Fruit fly (Drosophila melanogaster): ENCODE results near the gene Ype.

The Ype gene

dm6 chrX:13337454-13337853, 49.8 kb downstream of the Ype start, which contains the start of gene RpS15Aa (continued):
- TF ChIP-seq CG14014 (GFP tag; IDR thresholded peaks at IDR 0.05) (peak; percentile 82), Vsx1 (GFP tag; optimal IDR thresholded peaks at IDR 0.05) (peak; percentile 54), CG2129 (GFP tag; IDR thresholded peaks at IDR 0.05; ENCODE audit: partially characterized antibody) (0 out of 2 replicates have a peak, but pooled peaks have one; percentile 18), D (optimal IDR thresholded peaks at IDR 0.05) (no peak), D (GFP tag; optimal IDR thresholded peaks at IDR 0.05) (peak; percentile 48), CG18764 (GFP tag; optimal IDR thresholded peaks at IDR 0.05) (peak; percentile 50), jing (GFP tag; optimal IDR thresholded peaks at IDR 0.05) (no peak), CG4730 (GFP tag; IDR thresholded peaks at IDR 0.05) (peak; percentile 53), CG13424 (tag; optimal IDR thresholded peaks at IDR 0.05) (peak; percentile 37), Oaz (GFP tag; IDR thresholded peaks at IDR 0.05) (peak; percentile 54), fru (optimal IDR thresholded peaks at IDR 0.05) (no peak), CG11085 (GFP tag; IDR thresholded peaks at IDR 0.05) (peak; percentile 87), Ssrp (tag; optimal IDR thresholded peaks at IDR 0.05) (peak; percentile 22), CG10654 (GFP tag; optimal IDR thresholded peaks at IDR 0.05) (peak; percentile 68), Adf1 (GFP tag; IDR thresholded peaks at IDR 0.05) (peak; percentile 39), CG4404 (GFP tag; IDR thresholded peaks at IDR 0.05) (0 out of 2 replicates have a peak, but pooled peaks have one; percentile 21), psq (GFP tag; optimal IDR thresholded peaks at IDR 0.05) (peak; percentile 7), CG17361 (GFP tag; IDR thresholded peaks at IDR 0.05) (peak; percentile 54; the same call in 1 of the 3 replicates), Dfd (GFP tag; optimal IDR thresholded peaks at IDR 0.05) (no peak), CG18476 (GFP tag; optimal IDR thresholded peaks at IDR 0.05) (no peak), Fer2 (tag; optimal IDR thresholded peaks at IDR 0.05) (peak; percentile 63), cg (GFP tag; optimal IDR thresholded peaks at IDR 0.05) (no peak), CG6813 (GFP tag; optimal IDR thresholded peaks at IDR 0.05) (peak; percentile 86), dati (GFP tag; IDR thresholded peaks at IDR 0.05) (0 out of 2 replicates have a peak, but pooled peaks have one; percentile 39), ttk (GFP tag; IDR thresholded peaks at IDR 0.05) (peak; percentile 78), cas (GFP tag; IDR thresholded peaks at IDR 0.05) (no peak), Bgb (GFP tag; IDR thresholded peaks at IDR 0.05; ENCODE audit: partially characterized antibody) (peak; percentile 67), Hmr (GFP tag; optimal IDR thresholded peaks at IDR 0.05) (peak; percentile 84), vvl (GFP tag; IDR thresholded peaks at IDR 0.05) (peak; percentile 91), CG4617 (GFP tag; optimal IDR thresholded peaks at IDR 0.05; ENCODE audit: borderline replicate concordance) (peak; percentile 18), CG34376 (GFP tag; optimal IDR thresholded peaks at IDR 0.05) (peak; percentile 84), CG14965 (GFP tag; optimal IDR thresholded peaks at IDR 0.05; ENCODE audit: borderline replicate concordance) (peak; percentile 53), ash1 (GFP tag; optimal IDR thresholded peaks at IDR 0.05) (peak; percentile 47), twi (tag; optimal IDR thresholded peaks at IDR 0.05) (peak; percentile 26), CG17186 (GFP tag; optimal IDR thresholded peaks at IDR 0.05) (peak; percentile 47), chif (GFP tag; optimal IDR thresholded peaks at IDR 0.05) (peak; percentile 50 to 77), NC2α (GFP tag; optimal IDR thresholded peaks at IDR 0.05) (peak; percentile 45), CG7987 (GFP tag; optimal IDR thresholded peaks at IDR 0.05) (peak; percentile 89), CG5180 (GFP tag; optimal IDR thresholded peaks at IDR 0.05) (peak; percentile 65), CG18262 (tag; optimal IDR thresholded peaks at IDR 0.05) (peak; percentile 49), ATbp (GFP tag; optimal IDR thresholded peaks at IDR 0.05) (peak; percentile 51), phol (tag; optimal IDR thresholded peaks at IDR 0.05) (peak; percentile 68), zfh2 (GFP tag; optimal IDR thresholded peaks at IDR 0.05) (peak; percentile 66), B-H2 (GFP tag; optimal IDR thresholded peaks at IDR 0.05) (peak; percentile 84), chm (GFP tag; IDR thresholded peaks at IDR 0.05) (peak; percentile 91), CG9727 (GFP tag; optimal IDR thresholded peaks at IDR 0.05) (peak; percentile 81), BEAF-32 (GFP tag; optimal IDR thresholded peaks at IDR 0.05) (peak; percentile 75), sim (GFP tag; IDR thresholded peaks at IDR 0.05) (no peak; the same call in 1 of the 2 replicates), bbx (GFP tag; IDR thresholded peaks at IDR 0.05; ENCODE audit: partially characterized antibody) (peak; percentile 60), CG2116 (GFP tag; optimal IDR thresholded peaks at IDR 0.05) (peak; percentile 62)
